Worm (Caenorhabditis elegans): Measurements from ENCODE around the gene npr-37.
A peak's percentile ranks its signal among the peaks of the same experiment; 100 is the strongest.

npr-37 gene

DNA sequence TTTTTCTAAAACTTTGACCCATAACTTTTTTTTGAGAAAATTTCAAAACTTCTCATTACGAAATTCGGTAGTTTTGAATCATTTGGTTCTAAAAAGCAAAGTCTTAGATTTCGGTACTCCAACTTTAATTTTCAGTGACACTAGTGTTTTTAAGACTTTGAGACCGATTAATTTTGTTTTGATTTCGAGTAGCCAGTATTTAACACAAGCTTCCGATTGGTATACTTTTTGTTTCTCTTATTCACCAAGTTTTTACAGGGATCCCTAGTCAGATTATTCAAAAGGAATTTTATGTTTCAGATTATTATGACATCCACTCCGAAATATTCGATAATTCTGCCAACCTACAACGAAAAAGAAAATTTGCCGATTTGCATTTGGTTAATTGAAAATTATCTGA, 35.6 kb downstream of the npr-37 start, which contains the start of gene dpm-1:
dpm-1 (plus strand) TSS at position 301 of the 400 bp plus-strand sequence.
- TF ChIP-seq ets-7 (tag; optimal IDR thresholded peaks at IDR 0.05) (no peak), pes-1 (GFP tag; IDR thresholded peaks at IDR 0.05) (no peak), sea-1 (GFP tag; conservative IDR thresholded peaks at IDR 0.05) (no peak)

DNA sequence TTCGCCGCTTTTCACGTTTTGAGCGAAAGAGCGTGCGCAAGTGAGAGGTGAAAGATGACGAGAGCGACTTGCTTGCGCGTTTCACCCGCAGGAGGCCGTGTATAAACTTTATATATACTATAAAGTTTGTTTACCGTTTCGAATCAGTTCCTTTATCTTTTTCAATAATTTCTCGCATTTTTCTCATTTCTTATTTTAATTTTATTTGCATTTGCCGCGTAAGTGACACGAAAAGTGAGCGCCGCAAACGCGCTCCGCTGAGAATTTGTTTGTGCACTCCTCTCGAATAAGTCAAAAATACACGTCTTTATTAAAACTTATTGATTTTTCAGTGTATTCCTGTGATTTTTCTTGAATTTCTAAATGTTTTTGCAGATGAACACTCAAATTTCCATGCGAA, 37.3 kb downstream of the npr-37 start, which contains the start of gene mrpl-55:
mrpl-55 (plus strand) TSS at position 364 of the 400 bp plus-strand sequence.
- TF ChIP-seq flt-1 (GFP tag; IDR thresholded peaks at IDR 0.05) (no peak), pes-1 (GFP tag; IDR thresholded peaks at IDR 0.05) (0 out of 2 replicates have a peak, but pooled peaks have one; percentile 26), F13C5.2 (tag; optimal IDR thresholded peaks at IDR 0.05) (peak; percentile 72), hmbx-1 (tag; optimal IDR thresholded peaks at IDR 0.05) (no peak), hmg-4 (GFP tag; optimal IDR thresholded peaks at IDR 0.05) (no peak)

DNA sequence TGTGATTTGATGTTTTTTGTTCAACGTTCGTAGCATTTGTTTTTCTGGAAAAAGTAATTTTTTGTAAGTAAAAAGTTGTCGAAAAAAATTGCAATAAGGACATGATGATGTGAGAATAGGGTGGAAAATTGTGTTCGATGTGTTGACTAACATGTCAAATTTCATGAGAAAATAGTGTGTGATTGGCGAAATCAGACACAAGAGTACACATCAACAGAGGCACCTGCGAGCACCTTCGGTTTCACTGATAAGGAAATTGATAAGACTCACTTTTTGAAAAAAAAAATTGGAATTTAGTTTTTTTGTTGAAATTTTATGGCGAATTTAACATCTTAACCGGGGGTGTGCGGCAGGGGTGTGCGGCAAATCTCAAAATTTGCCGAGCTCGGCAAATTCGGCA, 40.5 kb downstream of the npr-37 start, which contains the start of gene hum-8:
hum-8 (minus strand) TSS at position 46 of the 400 bp plus-strand sequence.
- no peak for TF ChIP-seq tbx-37 (GFP tag; conservative IDR thresholded peaks at IDR 0.05)
- no peak for TF ChIP-seq tra-4 (tag; optimal IDR thresholded peaks at IDR 0.05)
- TF ChIP-seq pes-1 (GFP tag; IDR thresholded peaks at IDR 0.05): no peak

DNA sequence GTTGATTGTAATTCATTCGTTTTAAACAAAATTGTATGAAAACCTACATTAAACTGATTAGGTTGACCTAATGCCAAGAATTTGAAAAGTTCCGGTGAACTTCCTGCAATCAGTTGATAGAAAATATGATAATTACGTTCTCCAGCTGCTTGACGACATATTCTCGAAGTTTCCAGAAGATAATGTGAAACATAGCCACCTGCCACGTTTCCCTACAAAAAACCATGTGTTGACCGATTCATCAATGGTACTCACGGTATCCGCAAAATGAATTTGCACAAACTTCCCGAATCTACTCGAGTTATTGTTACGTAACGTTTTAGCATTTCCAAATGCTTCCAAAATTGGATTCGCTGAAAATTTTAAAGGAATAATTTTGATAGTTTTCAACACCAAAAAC, 42.6 kb downstream of the npr-37 start:
- TF ChIP-seq tbx-11 (GFP tag; IDR thresholded peaks at IDR 0.05) (no peak), sea-1 (GFP tag; conservative IDR thresholded peaks at IDR 0.05) (no peak), ets-7 (tag; optimal IDR thresholded peaks at IDR 0.05) (no peak), F13C5.2 (tag; optimal IDR thresholded peaks at IDR 0.05) (no peak), hmbx-1 (tag; optimal IDR thresholded peaks at IDR 0.05) (no peak), hmg-4 (GFP tag; optimal IDR thresholded peaks at IDR 0.05) (no peak), ama-1 (optimal IDR thresholded peaks at IDR 0.05) (no peak), tbx-37 (GFP tag; conservative IDR thresholded peaks at IDR 0.05) (no peak), aly-1 (tag; optimal IDR thresholded peaks at IDR 0.05) (no peak), ceh-36 (tag; optimal IDR thresholded peaks at IDR 0.05) (no peak), B0310.2 (tag; optimal IDR thresholded peaks at IDR 0.05) (no peak), flt-1 (GFP tag; IDR thresholded peaks at IDR 0.05) (no peak), scrt-1 (GFP tag; IDR thresholded peaks at IDR 0.05) (no peak), ceh-13 (GFP tag; optimal IDR thresholded peaks at IDR 0.05) (no peak), hnd-1 (tag; optimal IDR thresholded peaks at IDR 0.05) (no peak)

DNA sequence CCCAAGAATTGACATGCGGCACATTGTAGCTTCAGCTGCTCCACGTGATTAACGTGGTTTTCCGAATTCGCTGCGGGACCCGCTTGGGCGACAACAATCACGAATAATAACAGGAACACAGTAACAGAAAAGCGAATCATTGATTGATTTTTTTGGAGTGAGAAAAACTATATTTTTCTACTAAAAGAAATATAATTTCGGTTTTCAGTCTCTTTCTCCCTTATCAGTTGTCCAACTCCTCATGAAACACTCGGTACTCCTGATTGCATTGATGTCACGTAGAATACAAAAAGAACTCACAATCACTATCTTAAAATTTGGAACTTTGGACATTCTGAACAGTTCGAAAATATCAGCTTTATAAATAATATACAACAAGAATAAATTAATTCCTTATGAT, 52.1 kb downstream of the npr-37 start, which contains the start of gene Y66H1A.5:
Y66H1A.5 (minus strand) TSS at position 265 of the 400 bp plus-strand sequence.
- TF ChIP-seq hmbx-1 (tag; optimal IDR thresholded peaks at IDR 0.05) (no peak), sea-1 (GFP tag; conservative IDR thresholded peaks at IDR 0.05) (no peak), ama-1 (optimal IDR thresholded peaks at IDR 0.05) (no peak), ets-7 (tag; optimal IDR thresholded peaks at IDR 0.05) (no peak), flt-1 (GFP tag; IDR thresholded peaks at IDR 0.05) (no peak), scrt-1 (GFP tag; IDR thresholded peaks at IDR 0.05) (no peak), pes-1 (GFP tag; IDR thresholded peaks at IDR 0.05) (no peak)

DNA sequence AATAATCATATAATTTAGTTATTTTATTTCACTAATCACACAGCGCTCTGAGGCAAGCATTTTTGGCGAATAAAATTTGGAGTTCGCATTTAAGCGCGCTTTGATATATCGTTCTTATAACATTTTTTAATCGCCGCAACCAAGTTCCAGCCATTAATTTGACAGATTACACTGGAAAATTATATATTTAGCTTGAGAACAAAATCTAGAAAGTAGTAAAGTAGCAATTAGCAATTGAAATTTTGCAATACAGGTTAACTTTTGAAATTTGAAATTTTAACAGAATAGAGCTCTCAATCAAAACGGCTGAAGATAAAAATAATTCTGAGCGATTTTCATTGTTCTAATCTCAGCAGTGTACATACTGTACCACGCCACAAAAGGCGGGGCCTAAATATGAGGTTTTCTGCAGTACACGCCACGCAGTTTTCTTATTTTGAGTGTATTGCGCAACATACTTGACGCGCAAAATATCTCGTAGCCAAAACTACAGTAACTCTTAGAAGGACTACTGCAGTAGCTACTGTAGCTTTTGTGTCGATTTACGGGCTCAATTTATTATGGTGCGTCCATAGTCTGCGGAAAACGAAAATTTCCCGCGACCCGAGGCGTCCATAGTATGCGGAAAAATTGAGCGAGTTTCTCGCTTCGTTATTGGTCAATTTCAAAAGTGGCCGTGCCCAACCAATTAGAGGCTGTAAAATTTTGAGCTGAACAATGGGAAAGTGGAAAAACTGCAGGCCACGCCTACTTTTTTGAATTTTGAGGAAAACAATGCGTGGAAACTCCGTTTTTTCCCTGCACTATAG, 53.7 kb downstream of the npr-37 start:
- no peak for TF ChIP-seq hmg-4 (GFP tag; optimal IDR thresholded peaks at IDR 0.05)
- TF ChIP-seq pes-1 (GFP tag; IDR thresholded peaks at IDR 0.05): 0 out of 2 replicates have a peak, but pooled peaks have one; percentile 17
- TF ChIP-seq flt-1 (GFP tag; IDR thresholded peaks at IDR 0.05): no peak

DNA sequence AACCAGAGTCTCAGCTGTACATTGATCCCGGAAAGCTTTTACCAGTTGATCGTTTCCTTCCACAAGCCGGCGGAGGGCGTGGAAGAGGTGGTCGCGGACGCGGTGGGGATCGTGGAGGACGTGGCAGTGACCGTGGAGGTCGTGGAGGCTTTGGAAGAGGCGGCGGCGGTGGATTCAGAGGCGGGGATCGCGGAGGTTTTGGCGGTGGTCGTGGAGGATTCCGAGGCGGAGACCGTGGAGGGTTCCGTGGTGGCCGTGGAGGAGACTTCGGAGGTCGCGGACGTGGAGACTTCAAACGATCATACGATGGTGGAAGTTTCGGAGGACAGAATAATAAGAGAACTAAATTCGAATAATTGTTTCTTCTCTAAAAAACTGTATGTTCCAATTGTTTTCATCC, 54.4 kb downstream of the npr-37 start:
- TF ChIP-seq ama-1 (optimal IDR thresholded peaks at IDR 0.05) (no peak), ceh-13 (GFP tag; optimal IDR thresholded peaks at IDR 0.05) (no peak)

DNA sequence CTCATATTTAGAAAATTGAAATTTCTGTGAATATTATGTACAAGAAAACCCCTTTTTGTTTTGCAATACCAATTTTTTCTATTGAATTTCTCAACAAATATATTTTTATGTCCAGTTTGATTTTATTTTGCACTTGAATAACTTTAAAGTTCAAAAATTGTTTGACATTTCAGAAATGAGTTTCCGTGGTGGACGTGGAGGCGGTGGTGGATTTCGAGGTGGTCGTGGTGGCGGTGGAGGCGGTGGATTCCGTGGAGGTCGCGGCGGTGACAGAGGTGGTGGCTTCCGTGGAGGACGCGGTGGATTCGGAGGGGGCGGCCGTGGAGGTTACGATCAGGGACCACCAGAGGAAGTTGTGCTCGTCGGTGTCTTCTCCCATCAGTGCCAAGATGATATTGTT, 55.0 kb downstream of the npr-37 start, which contains the start of gene garr-1:
garr-1 (plus strand) TSS at position 174 of the 400 bp plus-strand sequence.
- TF ChIP-seq hnd-1 (tag; optimal IDR thresholded peaks at IDR 0.05) (no peak), F13C5.2 (tag; optimal IDR thresholded peaks at IDR 0.05) (no peak), aly-1 (tag; optimal IDR thresholded peaks at IDR 0.05) (no peak)

DNA sequence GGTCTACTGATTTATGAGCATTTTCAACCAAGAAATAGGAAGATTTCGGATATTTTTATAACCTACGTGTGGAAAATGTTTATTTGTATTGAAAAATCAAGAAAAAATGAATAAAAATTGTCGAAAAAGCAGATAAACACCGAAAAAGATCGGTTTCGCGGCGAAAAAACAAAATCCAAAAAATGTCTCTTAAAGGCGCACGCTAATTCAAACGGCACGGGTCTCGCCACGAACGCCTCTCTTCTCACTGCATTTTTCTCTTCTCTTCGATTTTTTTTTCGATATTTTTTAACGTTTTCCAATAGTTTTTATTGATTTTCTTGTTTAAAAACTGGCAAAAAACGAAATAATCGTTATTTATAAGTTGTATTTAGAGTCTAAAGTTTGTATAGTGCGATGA, 55.4 kb downstream of the npr-37 start:
- TF ChIP-seq pes-1 (GFP tag; IDR thresholded peaks at IDR 0.05) (no peak), B0310.2 (tag; optimal IDR thresholded peaks at IDR 0.05) (no peak), tbx-37 (GFP tag; conservative IDR thresholded peaks at IDR 0.05) (no peak), hmbx-1 (tag; optimal IDR thresholded peaks at IDR 0.05) (no peak), ceh-36 (tag; optimal IDR thresholded peaks at IDR 0.05) (no peak), ama-1 (optimal IDR thresholded peaks at IDR 0.05) (no peak), flt-1 (GFP tag; IDR thresholded peaks at IDR 0.05) (no peak), F13C5.2 (tag; optimal IDR thresholded peaks at IDR 0.05) (no peak), ets-7 (tag; optimal IDR thresholded peaks at IDR 0.05) (no peak), scrt-1 (GFP tag; IDR thresholded peaks at IDR 0.05) (no peak), aly-1 (tag; optimal IDR thresholded peaks at IDR 0.05) (no peak), tra-4 (tag; optimal IDR thresholded peaks at IDR 0.05) (no peak)
